Fruit fly (Drosophila melanogaster) whole organism, embryonic: ENCODE measurements around the gene drongo.
A peak's percentile ranks its signal among the peaks of the same experiment; 100 is the strongest.

Experiments
- Abd-B ChIP-seq: fragments of 200-800 bp; sonication (Bioruptor generic); optimal IDR thresholded peaks from 2 replicates; lab custom pipeline; 2018; ENCODE audit warnings: missing biosample characterization, mild to moderate bottlenecking, missing genetic modification characterization, moderate library complexity
- Atf-2 ChIP-seq: fragments of 200-800 bp; sonication (Bioruptor generic); optimal IDR thresholded peaks from 2 replicates; lab custom pipeline; 2016; ENCODE audit warnings: missing biosample characterization, missing genetic modification characterization
- Bdp1 ChIP-seq: fragments of 200-800 bp; sonication (Bioruptor generic); optimal IDR thresholded peaks from 3 replicates; lab custom pipeline; 2016; ENCODE audit warnings: missing biosample characterization, missing genetic modification characterization
- Blimp-1 ChIP-seq: fragments of 200-800 bp; sonication (Bioruptor generic); optimal IDR thresholded peaks from 3 replicates; lab custom pipeline; 2018; ENCODE audit warnings: missing biosample characterization, missing genetic modification characterization, mild to moderate bottlenecking, moderate library complexity, missing genetic modification reagents
- C15 ChIP-seq: fragments of 200-800 bp; sonication (Bioruptor generic); IDR thresholded peaks from 3 replicates; pipeline ENCODE4 v1.3.6; 2022; ENCODE audit warnings: missing biosample characterization, missing genetic modification characterization
- CG10543 ChIP-seq: fragments of 200-800 bp; sonication (Bioruptor generic); optimal IDR thresholded peaks from 3 replicates; lab custom pipeline; 2017; ENCODE audit warnings: missing biosample characterization, mild to moderate bottlenecking, missing genetic modification characterization, moderate library complexity
- CG12299 ChIP-seq: fragments of 200-800 bp; sonication (Bioruptor generic); optimal IDR thresholded peaks from 2 replicates; lab custom pipeline; 2018; ENCODE audit warnings: missing biosample characterization, mild to moderate bottlenecking, missing genetic modification characterization
- CG12659 ChIP-seq: fragments of 200-800 bp; sonication (Bioruptor generic); optimal IDR thresholded peaks from 3 replicates; lab custom pipeline; 2017; ENCODE audit warnings: mild to moderate bottlenecking, missing biosample characterization, missing genetic modification reagents, missing genetic modification characterization
- CG15011 ChIP-seq: fragments of 200-800 bp; sonication (Bioruptor generic); optimal IDR thresholded peaks from 3 replicates; lab custom pipeline; 2018; ENCODE audit warnings: missing biosample characterization, mild to moderate bottlenecking, missing genetic modification characterization
- CG1529 ChIP-seq: fragments of 200-800 bp; sonication (Bioruptor generic); optimal IDR thresholded peaks from 3 replicates; lab custom pipeline; 2018; ENCODE audit warnings: missing biosample characterization, missing genetic modification characterization
- CG17829 ChIP-seq: fragments of 200-800 bp; optimal IDR thresholded peaks from 2 replicates; lab custom pipeline; 2019; ENCODE audit warnings: missing biosample characterization, mild to moderate bottlenecking, missing genetic modification characterization, moderate library complexity
- CG5245 ChIP-seq: fragments of 200-800 bp; sonication (Bioruptor generic); optimal IDR thresholded peaks from 3 replicates; lab custom pipeline; 2016; ENCODE audit warnings: missing biosample characterization, missing genetic modification characterization
- CG5953 ChIP-seq: fragments of 200-800 bp; sonication (Bioruptor generic); IDR thresholded peaks from 2 replicates; pipeline ENCODE4 v1.3.6; 2022; ENCODE audit warnings: missing biosample characterization, missing genetic modification characterization
- CG7786 ChIP-seq: fragments of 200-800 bp; sonication (Bioruptor generic); optimal IDR thresholded peaks from 2 replicates; lab custom pipeline; 2016; ENCODE audit warnings: missing biosample characterization, missing genetic modification characterization
- CG8089 ChIP-seq: fragments of 200-800 bp; sonication (Bioruptor generic); optimal IDR thresholded peaks from 3 replicates; lab custom pipeline; 2016; ENCODE audit warnings: missing biosample characterization, missing genetic modification characterization
- CG8388 ChIP-seq: fragments of 200-800 bp; sonication (Bioruptor generic); optimal IDR thresholded peaks from 2 replicates; lab custom pipeline; 2019; ENCODE audit warnings: missing biosample characterization, mild to moderate bottlenecking, missing genetic modification characterization, moderate library complexity
- CG9727 ChIP-seq: fragments of 200-800 bp; sonication (Bioruptor generic); optimal IDR thresholded peaks from 3 replicates; lab custom pipeline; 2017; ENCODE audit warnings: missing biosample characterization, mild to moderate bottlenecking, missing genetic modification characterization
- D ChIP-seq, 2 experiments: fragments of 200-800 bp in 1 of 2; fragments of >200 bp in 1 of 2; sonication (Bioruptor generic) in 1 of 2; optimal IDR thresholded peaks; 2 replicates in 1 of 2; 3 replicates in 1 of 2; lab custom pipeline; 2017; ENCODE audit warnings: mild to moderate bottlenecking in 1 of 2, missing biosample characterization in 1 of 2, missing genetic modification characterization in 1 of 2, missing genetic modification reagents in 1 of 2
- D19A ChIP-seq: fragments of 200-800 bp; optimal IDR thresholded peaks from 3 replicates; lab custom pipeline; 2019; ENCODE audit warnings: missing biosample characterization, mild to moderate bottlenecking, missing genetic modification characterization, moderate library complexity
- Eip74EF ChIP-seq, 2 experiments: fragments of 200-800 bp in 1 of 2; fragments of >200 bp in 1 of 2; sonication (Bioruptor generic) in 1 of 2; optimal IDR thresholded peaks; 2 replicates each; lab custom pipeline; 2017 to 2019; ENCODE audit warnings: missing biosample characterization in 2 of 2, missing genetic modification characterization in 2 of 2, mild to moderate bottlenecking in 1 of 2, moderate library complexity in 1 of 2
- Hr3 ChIP-seq: fragments of 200-800 bp; sonication (Bioruptor generic); optimal IDR thresholded peaks from 3 replicates; lab custom pipeline; 2016; ENCODE audit warnings: missing biosample characterization, missing genetic modification characterization
- Hr39 ChIP-seq: fragments of >200 bp; optimal IDR thresholded peaks from 2 replicates; lab custom pipeline; 2017
- Lhr ChIP-seq: fragments of 200-800 bp; sonication (Bioruptor generic); optimal IDR thresholded peaks from 3 replicates; lab custom pipeline; 2017; ENCODE audit warnings: mild to moderate bottlenecking, missing biosample characterization, missing genetic modification reagents, missing genetic modification characterization
- Rfx ChIP-seq: fragments of 200-800 bp; sonication (Bioruptor generic); IDR thresholded peaks from 2 replicates; pipeline ENCODE4 v1.3.6; 2022; ENCODE audit warnings: missing biosample characterization, missing genetic modification characterization
- Sox100B ChIP-seq: fragments of 200-800 bp; sonication (Bioruptor generic); optimal IDR thresholded peaks from 3 replicates; lab custom pipeline; 2018; ENCODE audit warnings: missing biosample characterization, mild to moderate bottlenecking, missing genetic modification characterization
- Ssrp ChIP-seq: fragments of 200-800 bp; sonication (Bioruptor generic); optimal IDR thresholded peaks from 2 replicates; lab custom pipeline; 2018; ENCODE audit warnings: missing biosample characterization, mild to moderate bottlenecking, missing genetic modification characterization, moderate library complexity
- Usf ChIP-seq: fragments of 200-800 bp; sonication (Bioruptor generic); optimal IDR thresholded peaks from 2 replicates; lab custom pipeline; 2017; ENCODE audit warnings: missing genotype, missing biosample characterization, missing genetic modification characterization
- ara ChIP-seq: fragments of 200-800 bp; sonication (Bioruptor generic); IDR thresholded peaks from 2 replicates; pipeline ENCODE4 v1.3.6; 2022; ENCODE audit warnings: missing biosample characterization, missing genetic modification characterization
- ci ChIP-seq: fragments of 200-800 bp; sonication (Bioruptor generic); IDR thresholded peaks from 3 replicates; pipeline ENCODE4 v1.3.6; 2022; ENCODE audit warnings: missing biosample characterization, missing genetic modification characterization
- esg ChIP-seq: fragments of 200-800 bp; sonication (Bioruptor generic); conservative IDR thresholded peaks from 2 replicates; pipeline ENCODE4 v1.3.6; 2022; ENCODE audit warnings: missing biosample characterization, missing genetic modification characterization
- ewg ChIP-seq: fragments of 200-800 bp; sonication (Bioruptor generic); optimal IDR thresholded peaks from 3 replicates; lab custom pipeline; 2017; ENCODE audit warnings: mild to moderate bottlenecking, missing biosample characterization, missing genetic modification reagents, missing genetic modification characterization
- fd64A ChIP-seq: fragments of 200-800 bp; sonication (Bioruptor generic); optimal IDR thresholded peaks from 3 replicates; lab custom pipeline; 2018; ENCODE audit warnings: missing biosample characterization, mild to moderate bottlenecking, missing genetic modification characterization
- fd96Cb ChIP-seq: fragments of 200-800 bp; sonication (Bioruptor generic); optimal IDR thresholded peaks from 2 replicates; lab custom pipeline; 2018; ENCODE audit warnings: missing biosample characterization, mild to moderate bottlenecking, missing genetic modification characterization, moderate library complexity
- gfzf ChIP-seq: fragments of 200-800 bp; sonication (Bioruptor generic); optimal IDR thresholded peaks from 2 replicates; lab custom pipeline; 2016; ENCODE audit warnings: missing biosample characterization, mild to moderate bottlenecking, missing genetic modification characterization, moderate library complexity
- gsb ChIP-seq: fragments of 200-800 bp; sonication (Bioruptor generic); IDR thresholded peaks from 2 replicates; pipeline ENCODE4 v1.3.6; 2022; ENCODE audit warnings: missing biosample characterization, missing genetic modification characterization
- lov ChIP-seq, 2 experiments: fragments of 200-800 bp in 1 of 2; fragments of >200 bp in 1 of 2; sonication (Bioruptor generic) in 1 of 2; IDR thresholded peaks in 1 of 2; optimal IDR thresholded peaks in 1 of 2; 2 replicates in 1 of 2; 3 replicates in 1 of 2; pipeline versions ENCODE4 v1.3.6 to Lab custom; 2017 to 2022; ENCODE audit warnings: missing biosample characterization in 1 of 2, missing genetic modification characterization in 1 of 2
- nerfin-1 ChIP-seq: fragments of 200-800 bp; sonication (Bioruptor generic); optimal IDR thresholded peaks from 3 replicates; lab custom pipeline; 2019; ENCODE audit warnings: missing biosample characterization, mild to moderate bottlenecking, missing genetic modification characterization, moderate library complexity
- nmo ChIP-seq: fragments of 200-800 bp; sonication (Bioruptor generic); optimal IDR thresholded peaks from 2 replicates; lab custom pipeline; 2018; ENCODE audit warnings: missing biosample characterization, mild to moderate bottlenecking, missing genetic modification characterization, moderate library complexity
- prd ChIP-seq, 3 experiments: fragments of >200 bp in 2 of 3; fragments of 200-800 bp in 1 of 3; sonication (Bioruptor generic) in 1 of 3; optimal IDR thresholded peaks in 2 of 3; IDR thresholded peaks in 1 of 3; 2 replicates in 2 of 3; 3 replicates in 1 of 3; pipeline versions ENCODE4 v1.3.6 to Lab custom; 2017 to 2022; ENCODE audit warnings: missing biosample characterization in 1 of 3, missing genetic modification characterization in 1 of 3
- rib ChIP-seq: fragments of 200-800 bp; sonication (Bioruptor generic); IDR thresholded peaks from 2 replicates; pipeline ENCODE4 v1.3.6; 2022; ENCODE audit warnings: missing biosample characterization, missing genetic modification characterization
- sc ChIP-seq, 3 experiments: fragments of >200 bp in 2 of 3; fragments of 200-800 bp in 1 of 3; sonication (Bioruptor generic) in 1 of 3; optimal IDR thresholded peaks; 2 replicates in 2 of 3; 3 replicates in 1 of 3; lab custom pipeline; 2017; ENCODE audit warnings: mild to moderate bottlenecking in 1 of 3, missing biosample characterization in 1 of 3, missing genetic modification characterization in 1 of 3, missing genetic modification reagents in 1 of 3
- sens-2 ChIP-seq: fragments of 200-800 bp; sonication (Bioruptor generic); IDR thresholded peaks from 2 replicates; pipeline ENCODE4 v1.3.6; 2022; ENCODE audit warnings: missing biosample characterization, missing genetic modification characterization
- tap ChIP-seq: fragments of 200-800 bp; optimal IDR thresholded peaks from 3 replicates; lab custom pipeline; 2019; ENCODE audit warnings: missing biosample characterization, mild to moderate bottlenecking, missing genetic modification characterization, moderate library complexity
- tin ChIP-seq: fragments of 200-800 bp; sonication (Bioruptor generic); optimal IDR thresholded peaks from 3 replicates; lab custom pipeline; 2016; ENCODE audit warnings: missing biosample characterization, missing genetic modification characterization
- tna ChIP-seq: fragments of 200-800 bp; sonication (Bioruptor generic); IDR thresholded peaks from 2 replicates; pipeline ENCODE4 v1.3.6; 2022; ENCODE audit warnings: missing biosample characterization, missing genetic modification characterization; ENCODE audit not compliant: partially characterized antibody
- trem ChIP-seq: fragments of 200-800 bp; optimal IDR thresholded peaks from 3 replicates; lab custom pipeline; 2019; ENCODE audit warnings: missing biosample characterization, mild to moderate bottlenecking, missing genetic modification characterization, moderate library complexity

drongo gene

dm6 chr2L:827516-828362 lies 23.1 kb downstream of the drongo start (continued):
- TF ChIP-seq Hr39 (lab: Kevin White, UChicago) (no peak), rib (GFP tag; lab: Robert Waterston, UW) (no peak), CG17829 (tag; lab: Kevin White, UChicago) (peak; percentile 11), tap (peak; percentile 44), fd96Cb (tag; lab: Kevin White, UChicago) (peak; percentile 39), sc (optimal IDR thresholded peaks at IDR 0.05; lab: Kevin White, UChicago) (no peak), sc (GFP tag; optimal IDR thresholded peaks at IDR 0.05; lab: Kevin White, UChicago) (peak; percentile 69), CG7786 (GFP tag; lab: Kevin White, UChicago) (no peak), Blimp-1 (GFP tag; lab: Kevin White, UChicago) (peak; percentile 56), Sox100B (peak; percentile 65), sens-2 (peak; percentile 36; the same call in 1 of the 2 replicates), CG9727 (GFP tag; lab: Kevin White, UChicago) (peak; percentile 11), trem (tag; lab: Kevin White, UChicago) (peak; percentile 8), Abd-B (no peak), CG1529 (GFP tag; lab: Kevin White, UChicago) (peak; percentile 65), D19A (peak; percentile 28), tin (GFP tag; lab: Kevin White, UChicago) (peak; percentile 15), lov (optimal IDR thresholded peaks at IDR 0.05; lab: Kevin White, UChicago) (no peak), lov (GFP tag; IDR thresholded peaks at IDR 0.05; lab: Robert Waterston, UW) (0 out of 3 replicates have a peak, but pooled peaks have one; percentile 17), Bdp1 (GFP tag; lab: Kevin White, UChicago) (peak; percentile 7), CG8388 (peak; percentile 23), nmo (GFP tag; lab: Kevin White, UChicago) (peak; percentile 48), C15 (GFP tag; lab: Robert Waterston, UW) (no peak), CG12659 (GFP tag; lab: Kevin White, UChicago) (peak; percentile 17), CG15011 (GFP tag; lab: Kevin White, UChicago) (no peak), Rfx (GFP tag; lab: Robert Waterston, UW) (no peak), Ssrp (tag; lab: Kevin White, UChicago) (peak; percentile 48), CG12299 (tag; lab: Kevin White, UChicago) (peak; percentile 26), D (optimal IDR thresholded peaks at IDR 0.05; lab: Kevin White, UChicago) (no peak), D (GFP tag; optimal IDR thresholded peaks at IDR 0.05; lab: Kevin White, UChicago) (peak; percentile 62), Atf-2 (GFP tag; lab: Kevin White, UChicago) (peak; percentile 47), CG5953 (0 out of 2 replicates have a peak, but pooled peaks have one; percentile 28), gfzf (GFP tag; lab: Kevin White, UChicago) (no peak), Lhr (GFP tag; lab: Kevin White, UChicago) (peak; percentile 36), CG10543 (no peak), Usf (GFP tag; lab: Kevin White, UChicago) (no peak), tna (GFP tag; lab: Robert Waterston, UW) (no peak), Eip74EF (GFP tag; optimal IDR thresholded peaks at IDR 0.05; lab: Kevin White, UChicago) (peak in 1 of 2 experiments; percentile 30), CG8089 (GFP tag; lab: Kevin White, UChicago) (peak; percentile 33), ewg (GFP tag; lab: Kevin White, UChicago) (peak; percentile 46), fd64A (GFP tag; lab: Kevin White, UChicago) (peak; percentile 48), ara (GFP tag; lab: Robert Waterston, UW) (no peak), esg (GFP tag; lab: Robert Waterston, UW) (0 out of 2 replicates have a peak, but pooled peaks have one; percentile 15), ci (GFP tag; lab: Robert Waterston, UW) (peak; percentile 70), nerfin-1 (tag; lab: Kevin White, UChicago) (peak; percentile 33), prd (optimal IDR thresholded peaks at IDR 0.05; lab: Kevin White, UChicago) (no peak), prd (GFP tag; IDR thresholded peaks at IDR 0.05; lab: Robert Waterston, UW) (peak; percentile 21; the same call in 1 of the 3 replicates), gsb (GFP tag; lab: Robert Waterston, UW) (no peak), CG5245 (GFP tag; lab: Kevin White, UChicago) (peak; percentile 19), Hr3 (peak; percentile 44)
